Worm (Caenorhabditis elegans) whole organism, young adult: ENCODE measurements around the gene C27H5.12.

Source experiments
- B0019.2 ChIP-seq: fragments of 200-800 bp; sonication (Bioruptor generic); conservative IDR thresholded peaks from 2 replicates; pipeline ENCODE4 v1.3.6; 2022; ENCODE audit warnings: missing genetic modification reagents, missing genetic modification characterization, missing compliant biosample characterization
- B0261.1 ChIP-seq: sonication (generic microtip); optimal IDR thresholded peaks from 2 replicates; lab custom pipeline; 2016; ENCODE audit warnings: mild to moderate bottlenecking, missing genetic modification characterization, moderate library complexity, missing compliant biosample characterization
- C06A6.2 ChIP-seq: fragments of 200-800 bp; sonication (Bioruptor generic); conservative IDR thresholded peaks from 2 replicates; pipeline ENCODE4 v1.3.6; 2022; ENCODE audit warnings: missing genetic modification characterization, missing compliant biosample characterization
- D2030.7 ChIP-seq: fragments of 200-800 bp; sonication (Bioruptor generic); IDR thresholded peaks from 2 replicates; pipeline ENCODE4 v1.3.6; 2022; ENCODE audit warnings: missing genetic modification reagents, missing genetic modification characterization, missing compliant biosample characterization
- F22D6.2 ChIP-seq: sonication (generic microtip); optimal IDR thresholded peaks from 2 replicates; lab custom pipeline; 2016; ENCODE audit warnings: mild to moderate bottlenecking, missing genetic modification characterization, missing compliant biosample characterization
- F23B12.7 ChIP-seq: sonication (generic microtip); optimal IDR thresholded peaks from 2 replicates; lab custom pipeline; 2017; ENCODE audit warnings: missing genetic modification characterization, mild to moderate bottlenecking, missing compliant biosample characterization, antibody characterized with exemption, moderate library complexity; ENCODE audit not compliant: insufficient read depth
- F49E8.2 ChIP-seq: sonication (generic microtip); optimal IDR thresholded peaks from 3 replicates; lab custom pipeline; 2017; ENCODE audit warnings: missing genetic modification characterization, mild to moderate bottlenecking, missing compliant biosample characterization, antibody characterized with exemption, moderate library complexity; ENCODE audit not compliant: insufficient read depth
- F52B5.7 ChIP-seq: sonication (generic microtip); optimal IDR thresholded peaks from 2 replicates; lab custom pipeline; 2016; ENCODE audit warnings: mild to moderate bottlenecking, missing genetic modification characterization, missing compliant biosample characterization
- F57A8.1 ChIP-seq: fragments of 200-800 bp; sonication (Bioruptor generic); optimal IDR thresholded peaks from 2 replicates; lab custom pipeline; 2018; ENCODE audit warnings: mild to moderate bottlenecking, missing genetic modification characterization, moderate library complexity, missing compliant biosample characterization
- T07F8.4 ChIP-seq: sonication (generic microtip); optimal IDR thresholded peaks from 2 replicates; lab custom pipeline; 2016; ENCODE audit warnings: mild to moderate bottlenecking, missing genetic modification characterization, moderate library complexity, missing compliant biosample characterization
- T26A5.8 ChIP-seq: sonication (generic microtip); optimal IDR thresholded peaks from 2 replicates; lab custom pipeline; 2016; ENCODE audit warnings: missing genetic modification characterization, missing compliant biosample characterization
- Y53F4B.3 ChIP-seq: fragments of 200-800 bp; sonication (Bioruptor generic); IDR thresholded peaks from 2 replicates; pipeline ENCODE4 v1.3.6; 2022; ENCODE audit warnings: missing genetic modification reagents, missing genetic modification characterization, missing compliant biosample characterization
- Y53G8AR.9 ChIP-seq: fragments of 200-800 bp; sonication (Bioruptor generic); conservative IDR thresholded peaks from 2 replicates; pipeline ENCODE4 v1.3.6; 2022; ENCODE audit warnings: missing genetic modification reagents, missing genetic modification characterization, missing compliant biosample characterization
- ZK185.1 ChIP-seq: sonication (generic microtip); optimal IDR thresholded peaks from 2 replicates; lab custom pipeline; 2016; ENCODE audit warnings: mild to moderate bottlenecking, missing genetic modification characterization, missing compliant biosample characterization; ENCODE audit not compliant: poor library complexity, severe bottlenecking
- akir-1 ChIP-seq: fragments of 200-800 bp; sonication (Bioruptor generic); optimal IDR thresholded peaks from 2 replicates; lab custom pipeline; 2018; ENCODE audit warnings: mild to moderate bottlenecking, missing genetic modification characterization, moderate library complexity, missing compliant biosample characterization
- attf-3 ChIP-seq: fragments of 200-800 bp; sonication (Bioruptor generic); conservative IDR thresholded peaks from 2 replicates; pipeline ENCODE4 v1.3.6; 2022; ENCODE audit warnings: missing genetic modification reagents, missing genetic modification characterization, missing compliant biosample characterization
- bed-1 ChIP-seq: fragments of 200-800 bp; sonication (Bioruptor generic); IDR thresholded peaks from 2 replicates; pipeline ENCODE4 v1.3.6; 2022; ENCODE audit warnings: missing genetic modification reagents, missing genetic modification characterization, missing compliant biosample characterization
- cebp-1 ChIP-seq, 2 experiments: fragments of 200-800 bp in 1 of 2; sonication (Bioruptor generic) in 1 of 2; sonication (generic microtip) in 1 of 2; IDR thresholded peaks in 1 of 2; optimal IDR thresholded peaks in 1 of 2; 2 replicates each; pipeline versions ENCODE4 v1.3.6 to Lab custom; 2017 to 2022; ENCODE audit warnings: missing compliant biosample characterization in 2 of 2, missing genetic modification characterization in 2 of 2, mild to moderate bottlenecking in 1 of 2, missing genetic modification reagents in 1 of 2, moderate library complexity in 1 of 2
- ceh-79 ChIP-seq: sonication (generic microtip); optimal IDR thresholded peaks from 2 replicates; lab custom pipeline; 2017; ENCODE audit warnings: mild to moderate bottlenecking, missing genetic modification characterization, missing compliant biosample characterization
- ceh-91 ChIP-seq: fragments of 200-800 bp; sonication (Bioruptor generic); IDR thresholded peaks from 2 replicates; pipeline ENCODE4 v1.3.6; 2022; ENCODE audit warnings: missing genetic modification reagents, missing genetic modification characterization, missing compliant biosample characterization
- die-1 ChIP-seq: sonication (generic microtip); optimal IDR thresholded peaks from 2 replicates; lab custom pipeline; 2016; ENCODE audit warnings: missing genotype, mild to moderate bottlenecking, missing genetic modification characterization, missing compliant biosample characterization
- dox-1 ChIP-seq: fragments of 200-800 bp; sonication (Bioruptor generic); IDR thresholded peaks from 2 replicates; pipeline ENCODE4 v1.3.6; 2022; ENCODE audit warnings: missing genetic modification reagents, missing genetic modification characterization, missing compliant biosample characterization
- dpff-1 ChIP-seq: sonication (generic microtip); optimal IDR thresholded peaks from 2 replicates; lab custom pipeline; 2017; ENCODE audit warnings: mild to moderate bottlenecking, missing genetic modification characterization, missing compliant biosample characterization
- dpl-1 ChIP-seq: fragments of 150-350 bp; optimal IDR thresholded peaks from 2 replicates; lab custom pipeline; 2014; ENCODE audit warnings: missing biosample characterization, missing genetic modification reagents, missing genetic modification characterization
- ekl-4 ChIP-seq: fragments of 200-800 bp; sonication (Bioruptor generic); IDR thresholded peaks from 2 replicates; pipeline ENCODE4 v1.3.6; 2022; ENCODE audit warnings: missing genetic modification reagents, missing genetic modification characterization, missing compliant biosample characterization
- him-1 ChIP-seq: sonication (generic microtip); optimal IDR thresholded peaks from 2 replicates; lab custom pipeline; 2016; ENCODE audit warnings: missing genotype, missing genetic modification reagents, missing genetic modification characterization, missing compliant biosample characterization
- hlh-26 ChIP-seq: fragments of 200-800 bp; sonication (Bioruptor generic); conservative IDR thresholded peaks from 2 replicates; pipeline ENCODE4 v1.3.6; 2022; ENCODE audit warnings: missing genetic modification reagents, missing genetic modification characterization, missing compliant biosample characterization
- hmg-1.2 ChIP-seq: fragments of 200-800 bp; sonication (Bioruptor generic); IDR thresholded peaks from 2 replicates; pipeline ENCODE4 v1.3.6; 2022; ENCODE audit warnings: missing genetic modification reagents, missing genetic modification characterization, missing compliant biosample characterization
- hrde-1 ChIP-seq: sonication (generic microtip); optimal IDR thresholded peaks from 2 replicates; lab custom pipeline; 2016; ENCODE audit warnings: missing genetic modification characterization, mild to moderate bottlenecking, missing compliant biosample characterization, moderate library complexity, missing genotype, missing genetic modification reagents, borderline replicate concordance
- lsl-1 ChIP-seq: fragments of 200-800 bp; sonication (Bioruptor generic); optimal IDR thresholded peaks from 2 replicates; lab custom pipeline; 2018; ENCODE audit warnings: mild to moderate bottlenecking, missing genetic modification characterization, moderate library complexity, missing compliant biosample characterization
- mcd-1 ChIP-seq: fragments of 200-800 bp; sonication (Bioruptor generic); IDR thresholded peaks from 2 replicates; pipeline ENCODE4 v1.3.6; 2022; ENCODE audit warnings: missing genetic modification reagents, missing genetic modification characterization, missing compliant biosample characterization
- mel-28 ChIP-seq: sonication (generic microtip); optimal IDR thresholded peaks from 2 replicates; lab custom pipeline; 2016; ENCODE audit warnings: borderline replicate concordance, mild to moderate bottlenecking, missing genetic modification characterization, missing compliant biosample characterization
- nfya-1 ChIP-seq: sonication (generic microtip); optimal IDR thresholded peaks from 2 replicates; lab custom pipeline; 2017; ENCODE audit warnings: antibody characterized with exemption, missing compliant biosample characterization, missing genetic modification characterization, borderline replicate concordance; ENCODE audit not compliant: insufficient read depth
- nfyb-1 ChIP-seq: fragments of 200-800 bp; sonication (Bioruptor generic); IDR thresholded peaks from 2 replicates; pipeline ENCODE4 v1.3.6; 2022; ENCODE audit warnings: missing genetic modification reagents, missing genetic modification characterization, missing compliant biosample characterization
- nhr-27 ChIP-seq: fragments of 200-800 bp; sonication (Bioruptor generic); optimal IDR thresholded peaks from 2 replicates; lab custom pipeline; 2018; ENCODE audit warnings: mild to moderate bottlenecking, missing genetic modification characterization, moderate library complexity, missing compliant biosample characterization
- nhr-80 ChIP-seq: sonication (generic microtip); optimal IDR thresholded peaks from 2 replicates; lab custom pipeline; 2016; ENCODE audit warnings: missing genetic modification characterization, missing compliant biosample characterization
- nhr-90 ChIP-seq: sonication (generic microtip); optimal IDR thresholded peaks from 2 replicates; lab custom pipeline; 2016; ENCODE audit warnings: missing genotype, mild to moderate bottlenecking, missing genetic modification characterization, missing compliant biosample characterization
- rcor-1 ChIP-seq: fragments of 200-800 bp; sonication (Bioruptor generic); IDR thresholded peaks from 2 replicates; pipeline ENCODE4 v1.3.6; 2022; ENCODE audit warnings: missing genetic modification reagents, missing genetic modification characterization, missing compliant biosample characterization
- sea-2 ChIP-seq: fragments of 200-800 bp; sonication (Bioruptor generic); IDR thresholded peaks from 2 replicates; pipeline ENCODE4 v1.3.6; 2022; ENCODE audit warnings: missing genetic modification characterization, missing compliant biosample characterization
- snpc-1.1 ChIP-seq: sonication (generic microtip); optimal IDR thresholded peaks from 2 replicates; lab custom pipeline; 2017; ENCODE audit warnings: missing genetic modification characterization, mild to moderate bottlenecking, missing compliant biosample characterization, antibody characterized with exemption, moderate library complexity, missing genotype, missing genetic modification reagents; ENCODE audit not compliant: insufficient read depth
- snpc-1.3 ChIP-seq: sonication (generic microtip); optimal IDR thresholded peaks from 2 replicates; lab custom pipeline; 2017; ENCODE audit warnings: missing genetic modification characterization, mild to moderate bottlenecking, missing compliant biosample characterization, antibody characterized with exemption, moderate library complexity, missing genotype, missing genetic modification reagents; ENCODE audit not compliant: insufficient read depth
- tbx-9 ChIP-seq: sonication (generic microtip); optimal IDR thresholded peaks from 2 replicates; lab custom pipeline; 2016; ENCODE audit warnings: borderline replicate concordance, missing genetic modification characterization, inconsistent platforms, missing compliant biosample characterization
- tlf-1 ChIP-seq: fragments of 200-800 bp; sonication (Bioruptor generic); optimal IDR thresholded peaks from 2 replicates; lab custom pipeline; 2018; ENCODE audit warnings: mild to moderate bottlenecking, missing genetic modification characterization, missing compliant biosample characterization
- zim-3 ChIP-seq: sonication (generic microtip); optimal IDR thresholded peaks from 2 replicates; lab custom pipeline; 2017; ENCODE audit warnings: mild to moderate bottlenecking, missing genetic modification characterization, moderate library complexity, missing compliant biosample characterization
- ztf-3 ChIP-seq: fragments of 200-800 bp; sonication (Bioruptor generic); optimal IDR thresholded peaks from 2 replicates; lab custom pipeline; 2018; ENCODE audit warnings: mild to moderate bottlenecking, missing genetic modification characterization, missing compliant biosample characterization

The C27H5.12 gene

ce11 chrII:7131871-7132693, 29.3 kb downstream of the C27H5.12 start, which contains the start of the genes T07F8.4 and gld-3 (continued):
- TF ChIP-seq F57A8.1 (GFP tag; lab: Kevin White, UChicago) (no peak), die-1 (tag; lab: Kevin White, UChicago) (no peak), akir-1 (GFP tag; lab: Kevin White, UChicago) (no peak), Y53F4B.3 (GFP tag; lab: Robert Waterston, UW) (no peak), hmg-1.2 (no peak), ceh-79 (tag; lab: Kevin White, UChicago) (no peak), attf-3 (GFP tag; lab: Robert Waterston, UW) (no peak), dpl-1 (GFP tag; lab: Kevin White, UChicago) (peak; percentile 29), B0019.2 (GFP tag; lab: Robert Waterston, UW) (no peak), dox-1 (GFP tag; lab: Robert Waterston, UW) (peak; percentile 69), Y53G8AR.9 (GFP tag; lab: Robert Waterston, UW) (no peak), lsl-1 (peak; percentile 96), mel-28 (tag; lab: Kevin White, UChicago) (no peak), bed-1 (GFP tag; lab: Robert Waterston, UW) (no peak), him-1 (tag; lab: Kevin White, UChicago) (peak; percentile 24), nfya-1 (tag; lab: Kevin White, UChicago) (no peak), C06A6.2 (GFP tag; lab: Robert Waterston, UW) (no peak), tbx-9 (tag; lab: Kevin White, UChicago) (no peak), mcd-1 (GFP tag; lab: Robert Waterston, UW) (no peak), F49E8.2 (tag; lab: Kevin White, UChicago) (peak; percentile 58), snpc-1.1 (tag; lab: Kevin White, UChicago) (no peak), D2030.7 (GFP tag; lab: Robert Waterston, UW) (peak; percentile 72), T07F8.4 (tag; lab: Kevin White, UChicago) (no peak), ztf-3 (no peak), tlf-1 (GFP tag; lab: Kevin White, UChicago) (no peak), hlh-26 (GFP tag; lab: Robert Waterston, UW) (no peak), dpff-1 (tag; lab: Kevin White, UChicago) (no peak), rcor-1 (GFP tag; lab: Robert Waterston, UW) (no peak), nhr-90 (tag; lab: Kevin White, UChicago) (no peak), nhr-80 (tag; lab: Kevin White, UChicago) (no peak), snpc-1.3 (tag; lab: Kevin White, UChicago) (no peak), T26A5.8 (tag; lab: Kevin White, UChicago) (no peak), cebp-1 (GFP tag; IDR thresholded peaks at IDR 0.05; lab: Robert Waterston, UW) (no peak), cebp-1 (tag; optimal IDR thresholded peaks at IDR 0.05; lab: Kevin White, UChicago) (no peak), zim-3 (no peak), ceh-91 (GFP tag; lab: Robert Waterston, UW) (peak; percentile 80), nfyb-1 (GFP tag; lab: Robert Waterston, UW) (no peak), F22D6.2 (no peak), ZK185.1 (tag; lab: Kevin White, UChicago) (no peak), F52B5.7 (no peak), B0261.1 (tag; lab: Kevin White, UChicago) (no peak), sea-2 (GFP tag; lab: Robert Waterston, UW) (no peak), ekl-4 (GFP tag; lab: Robert Waterston, UW) (0 out of 2 replicates have a peak, but pooled peaks have one; percentile 28), nhr-27 (no peak), hrde-1 (tag; lab: Kevin White, UChicago) (no peak), F23B12.7 (tag; lab: Kevin White, UChicago) (no peak)
